Fruit fly (Drosophila melanogaster): ENCODE measurements around the gene sip2.

DNA sequence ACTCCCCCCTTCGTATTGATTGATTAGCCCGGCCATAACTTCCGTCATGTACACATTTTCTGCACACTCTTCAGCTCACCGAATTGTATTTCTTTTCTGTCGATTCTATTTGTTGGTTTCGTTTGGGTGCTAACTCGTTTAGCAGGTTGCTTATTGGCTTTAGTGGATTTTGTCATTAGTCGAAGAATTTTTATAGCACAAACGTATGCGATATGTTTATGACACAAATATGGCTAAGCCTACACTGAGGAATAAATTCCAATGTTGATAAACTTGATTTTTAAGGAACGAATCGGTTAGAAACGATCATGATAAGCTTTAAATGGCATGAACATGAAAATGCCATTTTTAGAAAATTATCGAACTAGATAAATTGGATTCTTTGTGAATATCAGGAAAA lies 34.9 kb upstream of the sip2 start:
- no peak for TF ChIP-seq CTCF (optimal IDR thresholded peaks at IDR 0.05)
- TF ChIP-seq CG8478 (optimal IDR thresholded peaks at IDR 0.05): no peak

Data from S2 (cell line).